Fruit fly (Drosophila melanogaster): ENCODE results near the gene Rb97D.
A peak's percentile ranks its signal among the peaks of the same experiment; 100 is the strongest.

Rb97D gene

DNA sequence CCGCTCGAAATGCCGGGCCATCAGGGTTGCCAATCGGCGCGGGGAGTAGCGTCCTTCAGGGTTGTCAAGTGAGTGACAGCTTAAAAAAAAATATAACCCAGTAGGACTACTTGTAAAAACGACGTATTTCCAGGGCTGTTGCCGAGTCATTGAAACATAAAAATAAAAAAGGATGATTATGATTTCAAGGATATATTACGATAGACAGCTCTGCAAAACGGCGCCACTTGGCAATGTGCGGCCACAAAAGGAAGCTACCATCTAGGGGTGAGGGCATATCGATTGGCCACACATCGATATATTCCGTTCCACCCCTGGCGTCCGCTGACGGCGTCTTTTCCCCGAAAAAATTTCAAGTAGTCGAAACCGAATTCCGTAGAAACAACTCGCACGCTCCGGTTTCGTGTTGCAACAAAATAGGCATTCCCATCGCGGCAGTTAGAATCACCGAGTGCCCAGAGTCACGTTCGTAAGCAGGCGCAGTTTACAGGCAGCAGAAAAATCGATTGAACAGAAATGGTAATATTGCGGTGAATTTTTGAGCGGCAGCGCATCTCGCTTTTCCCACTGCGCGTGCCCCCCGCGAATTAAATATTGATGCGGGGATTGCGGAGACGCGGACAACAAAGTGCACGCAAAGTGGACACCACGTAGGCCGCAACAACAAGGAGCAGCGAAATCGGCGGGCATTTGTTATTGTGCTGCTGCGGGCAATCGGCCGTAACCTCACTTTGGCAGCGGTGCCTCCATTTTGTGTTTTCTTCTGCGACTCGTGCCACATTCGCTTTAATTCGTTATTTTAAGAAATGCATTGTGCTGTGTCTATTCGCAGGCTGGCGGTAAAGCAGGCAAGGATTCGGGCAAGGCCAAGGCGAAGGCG is 8.7 kb downstream of the Rb97D start, which contains the start of the genes ball and His2Av (continued):
- TF ChIP-seq CG1603 (tag; optimal IDR thresholded peaks at IDR 0.05) (peak; percentile 67), Hr39 (optimal IDR thresholded peaks at IDR 0.05) (no peak), eyg (GFP tag; optimal IDR thresholded peaks at IDR 0.05) (peak; percentile 76), gcm (GFP tag; optimal IDR thresholded peaks at IDR 0.05) (peak; percentile 77), CG10321 (GFP tag; IDR thresholded peaks at IDR 0.05) (peak; percentile 41; the same call in 1 of the 2 replicates), CG14860 (GFP tag; IDR thresholded peaks at IDR 0.05; ENCODE audit: partially characterized antibody) (peak; percentile 83), Dad (GFP tag; optimal IDR thresholded peaks at IDR 0.05) (peak; percentile 81), trem (tag; optimal IDR thresholded peaks at IDR 0.05) (peak; percentile 89), B-H1 (GFP tag; IDR thresholded peaks at IDR 0.05) (peak; percentile 66; the same call in 2 of the 3 replicates), Opbp (GFP tag; IDR thresholded peaks at IDR 0.05; ENCODE audit: partially characterized antibody) (peak; percentile 92), CG3163 (GFP tag; optimal IDR thresholded peaks at IDR 0.05) (peak; percentile 76), CG7839 (tag; optimal IDR thresholded peaks at IDR 0.05) (peak; percentile 75), CG15073 (GFP tag; optimal IDR thresholded peaks at IDR 0.05) (peak; percentile 58), unpg (GFP tag; optimal IDR thresholded peaks at IDR 0.05) (peak; percentile 83), Mes4 (GFP tag; optimal IDR thresholded peaks at IDR 0.05) (peak; percentile 83), CG2712 (tag; optimal IDR thresholded peaks at IDR 0.05) (peak; percentile 83), CG14965 (GFP tag; optimal IDR thresholded peaks at IDR 0.05; ENCODE audit: borderline replicate concordance) (peak; percentile 32), so (GFP tag; IDR thresholded peaks at IDR 0.05) (peak; percentile 71), scrt (GFP tag; optimal IDR thresholded peaks at IDR 0.05) (peak; percentile 75), Xrp1 (GFP tag; IDR thresholded peaks at IDR 0.05) (peak; percentile 80), Ssrp (tag; optimal IDR thresholded peaks at IDR 0.05) (peak; percentile 40), Elba2 (GFP tag; optimal IDR thresholded peaks at IDR 0.05) (peak; percentile 82), CG9876 (GFP tag; optimal IDR thresholded peaks at IDR 0.05) (peak; percentile 66), inv (GFP tag; IDR thresholded peaks at IDR 0.05; ENCODE audit: partially characterized antibody) (peak; percentile 86), dmrt11E (tag; optimal IDR thresholded peaks at IDR 0.05) (peak; percentile 78), dati (GFP tag; IDR thresholded peaks at IDR 0.05) (0 out of 2 replicates have a peak, but pooled peaks have one; percentile 59), z (GFP tag; IDR thresholded peaks at IDR 0.05) (0 out of 3 replicates have a peak, but pooled peaks have one; percentile 21), pzg (GFP tag; optimal IDR thresholded peaks at IDR 0.05) (peak; percentile 94), dm (GFP tag; optimal IDR thresholded peaks at IDR 0.05) (peak; percentile 74), Vsx1 (GFP tag; optimal IDR thresholded peaks at IDR 0.05) (peak; percentile 55), D (optimal IDR thresholded peaks at IDR 0.05) (peak; percentile 24), D (GFP tag; optimal IDR thresholded peaks at IDR 0.05) (peak; percentile 51), repo (GFP tag; optimal IDR thresholded peaks at IDR 0.05) (peak; percentile 86), CG6791 (GFP tag; IDR thresholded peaks at IDR 0.05; ENCODE audit: partially characterized antibody) (peak; percentile 93), zen2 (GFP tag; IDR thresholded peaks at IDR 0.05; ENCODE audit: partially characterized antibody) (peak; percentile 78), CG14014 (GFP tag; IDR thresholded peaks at IDR 0.05) (peak; percentile 77; the same call in 1 of the 2 replicates), CG33557 (GFP tag; optimal IDR thresholded peaks at IDR 0.05) (peak; percentile 59), CG6175 (GFP tag; IDR thresholded peaks at IDR 0.05) (peak; percentile 52; the same call in 1 of the 3 replicates), CG7963 (GFP tag; IDR thresholded peaks at IDR 0.05; ENCODE audit: partially characterized antibody) (peak; percentile 89), Aef1 (GFP tag; IDR thresholded peaks at IDR 0.05) (peak; percentile 76), CG11093 (GFP tag; IDR thresholded peaks at IDR 0.05) (0 out of 3 replicates have a peak, but pooled peaks have one; percentile 47), tx (GFP tag; optimal IDR thresholded peaks at IDR 0.05) (peak; percentile 89), ase (GFP tag; IDR thresholded peaks at IDR 0.05) (peak; percentile 82), CTCF (GFP tag; optimal IDR thresholded peaks at IDR 0.05) (peak; percentile 98), CG3847 (GFP tag; IDR thresholded peaks at IDR 0.05) (peak; percentile 89), lab (GFP tag; optimal IDR thresholded peaks at IDR 0.05) (peak; percentile 87), Hsf (GFP tag; optimal IDR thresholded peaks at IDR 0.05) (peak; percentile 91), CG16863 (GFP tag; optimal IDR thresholded peaks at IDR 0.05) (peak; percentile 90), CG7987 (GFP tag; optimal IDR thresholded peaks at IDR 0.05) (peak; percentile 43)
